Worm (Caenorhabditis elegans) whole organism, L4/young adult: Measurements from ENCODE around the gene H10E21.5.

Source experiments
- W03F9.2 ChIP-seq: fragments of 150-350 bp; optimal IDR thresholded peaks from 2 replicates; lab custom pipeline; 2014; ENCODE audit warnings: missing biosample characterization, missing genetic modification characterization
- him-1 ChIP-seq: sonication (generic microtip); optimal IDR thresholded peaks from 2 replicates; lab custom pipeline; 2016; ENCODE audit warnings: missing genotype, missing genetic modification reagents, missing genetic modification characterization, missing compliant biosample characterization

DNA sequence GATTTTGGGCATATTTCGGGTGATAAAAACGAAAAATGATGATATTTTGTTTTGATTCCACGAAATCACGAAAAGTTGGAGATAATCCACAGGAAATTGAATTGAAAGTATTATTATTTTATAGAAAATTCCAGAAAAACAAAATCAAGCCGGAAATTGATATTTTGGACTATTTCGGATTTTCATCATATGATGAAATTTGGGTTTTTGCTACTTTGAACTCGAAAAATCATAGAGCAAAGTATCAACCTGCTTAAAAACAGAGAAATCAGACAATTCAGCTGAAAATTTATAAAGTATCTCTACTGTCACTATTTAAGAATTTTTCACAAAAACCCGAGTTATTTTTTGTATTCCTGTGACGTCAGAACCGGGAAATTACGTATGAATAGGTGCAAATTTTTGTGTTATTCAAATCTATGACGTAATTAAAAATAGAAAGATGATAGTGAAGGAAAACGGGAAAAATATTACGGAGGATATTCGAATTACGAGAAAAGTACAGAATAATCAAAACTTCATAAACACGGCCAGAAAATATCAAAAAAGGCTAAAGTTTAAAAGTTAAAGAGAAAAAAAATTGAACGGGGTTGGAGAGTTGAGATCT, 3.7 kb upstream of the H10E21.5 start:
- TF ChIP-seq him-1 (tag; lab: Kevin White, UChicago) (no peak), W03F9.2 (no peak)
